Fruit fly (Drosophila melanogaster) whole organism, embryonic: Measurements from ENCODE around the gene CG15725.

Experiments used
- Ada2b ChIP-seq: fragments of 200-800 bp; sonication (Bioruptor generic); IDR thresholded peaks from 2 replicates; pipeline ENCODE4 v1.3.6; 2022; ENCODE audit warnings: missing biosample characterization, missing genetic modification characterization
- Atf3 ChIP-seq: fragments of 200-800 bp; sonication (Bioruptor generic); optimal IDR thresholded peaks from 3 replicates; lab custom pipeline; 2016; ENCODE audit warnings: missing biosample characterization, missing genetic modification characterization
- CG11247 ChIP-seq: fragments of 200-800 bp; sonication (Bioruptor generic); IDR thresholded peaks from 2 replicates; pipeline ENCODE4 v1.3.6; 2022; ENCODE audit warnings: missing biosample characterization, missing genetic modification characterization
- CG30431 ChIP-seq: fragments of 200-800 bp; sonication (Bioruptor generic); optimal IDR thresholded peaks from 2 replicates; lab custom pipeline; 2017; ENCODE audit warnings: missing biosample characterization, missing genetic modification characterization
- Sox102F ChIP-seq: fragments of 200-800 bp; sonication (Bioruptor generic); optimal IDR thresholded peaks from 2 replicates; lab custom pipeline; 2018; ENCODE audit warnings: missing biosample characterization, mild to moderate bottlenecking, missing genetic modification characterization, moderate library complexity
- bab2 ChIP-seq: fragments of 200-800 bp; sonication (Bioruptor generic); optimal IDR thresholded peaks from 2 replicates; lab custom pipeline; 2016; ENCODE audit warnings: missing biosample characterization, missing genetic modification characterization
- nau ChIP-seq: fragments of 200-800 bp; sonication (Bioruptor generic); optimal IDR thresholded peaks from 3 replicates; lab custom pipeline; 2017; ENCODE audit warnings: missing biosample characterization, mild to moderate bottlenecking, missing genetic modification characterization, missing genetic modification reagents
- p53 ChIP-seq: fragments of 200-800 bp; sonication (Bioruptor generic); optimal IDR thresholded peaks from 2 replicates; lab custom pipeline; 2016; ENCODE audit warnings: missing biosample characterization, missing genetic modification characterization

dm6 chrX:12753602-12754347 lies 48.1 kb downstream of the CG15725 start:
- no peak for TF ChIP-seq Ada2b (GFP tag; lab: Robert Waterston, UW)
- TF ChIP-seq CG11247 (GFP tag; lab: Robert Waterston, UW), result peak; percentile 11; the same call in 1 of the 2 replicates
- peak; percentile 18 for TF ChIP-seq nau (GFP tag; lab: Kevin White, UChicago)
- no peak for TF ChIP-seq Atf3 (GFP tag; lab: Kevin White, UChicago)
- TF ChIP-seq CG30431 (GFP tag; lab: Kevin White, UChicago), result no peak
- no peak for TF ChIP-seq bab2 (GFP tag; lab: Kevin White, UChicago)
- no peak for TF ChIP-seq Sox102F
- no peak for TF ChIP-seq p53 (GFP tag; lab: Kevin White, UChicago)
